Worm (Caenorhabditis elegans) whole organism, late embryonic: ENCODE measurements around the gene gly-5.

Experiments used
- C38D4.7 ChIP-seq: fragments of 200-800 bp; sonication (Bioruptor generic); optimal IDR thresholded peaks from 2 replicates; lab custom pipeline; 2018; ENCODE audit warnings: mild to moderate bottlenecking, missing genetic modification characterization, moderate library complexity, missing compliant biosample characterization
- F13H6.1 ChIP-seq: sonication (generic microtip); optimal IDR thresholded peaks from 2 replicates; lab custom pipeline; 2016; ENCODE audit warnings: missing genetic modification characterization, missing compliant biosample characterization
- K02D7.2 ChIP-seq: sonication (generic microtip); optimal IDR thresholded peaks from 2 replicates; lab custom pipeline; 2017; ENCODE audit warnings: mild to moderate bottlenecking, missing genetic modification characterization, missing compliant biosample characterization
- T23F11.4 ChIP-seq: fragments of 200-800 bp; sonication (Bioruptor generic); optimal IDR thresholded peaks from 2 replicates; lab custom pipeline; 2018; ENCODE audit warnings: mild to moderate bottlenecking, missing genetic modification characterization, missing compliant biosample characterization
- Y22D7AL.16 ChIP-seq: sonication (generic microtip); optimal IDR thresholded peaks from 2 replicates; lab custom pipeline; 2016; ENCODE audit warnings: missing genetic modification characterization, missing compliant biosample characterization
- ahr-1 ChIP-seq: sonication (generic microtip); optimal IDR thresholded peaks from 2 replicates; lab custom pipeline; 2016; ENCODE audit warnings: missing genetic modification characterization, missing compliant biosample characterization
- ama-1 ChIP-seq: fragments of 150-350 bp; optimal IDR thresholded peaks from 2 replicates; lab custom pipeline; 2014
- ceh-19 ChIP-seq: fragments of 200-800 bp; sonication (Bioruptor generic); optimal IDR thresholded peaks from 2 replicates; lab custom pipeline; 2018; ENCODE audit warnings: mild to moderate bottlenecking, missing genetic modification characterization, missing compliant biosample characterization
- ceh-24 ChIP-seq: sonication (generic microtip); optimal IDR thresholded peaks from 2 replicates; lab custom pipeline; 2016; ENCODE audit warnings: mild to moderate bottlenecking, missing genetic modification characterization, missing compliant biosample characterization
- ceh-31 ChIP-seq: sonication (generic microtip); optimal IDR thresholded peaks from 2 replicates; lab custom pipeline; 2016; ENCODE audit warnings: missing genetic modification characterization, missing compliant biosample characterization
- ceh-34 ChIP-seq: sonication (generic microtip); optimal IDR thresholded peaks from 2 replicates; lab custom pipeline; 2016; ENCODE audit warnings: mild to moderate bottlenecking, missing genetic modification characterization, missing compliant biosample characterization
- ceh-6 ChIP-seq: fragments of 200-800 bp; sonication (Bioruptor generic); optimal IDR thresholded peaks from 2 replicates; lab custom pipeline; 2018; ENCODE audit warnings: mild to moderate bottlenecking, missing genetic modification characterization, missing compliant biosample characterization
- che-1 ChIP-seq: sonication (generic microtip); optimal IDR thresholded peaks from 2 replicates; lab custom pipeline; 2016; ENCODE audit warnings: mild to moderate bottlenecking, missing genetic modification characterization, missing compliant biosample characterization
- dve-1 ChIP-seq: sonication (generic microtip); optimal IDR thresholded peaks from 2 replicates; lab custom pipeline; 2017; ENCODE audit warnings: antibody characterized with exemption, mild to moderate bottlenecking, missing genetic modification characterization, missing compliant biosample characterization
- elt-2 ChIP-seq: sonication (generic microtip); optimal IDR thresholded peaks from 2 replicates; lab custom pipeline; 2016; ENCODE audit warnings: missing genetic modification reagents, missing genetic modification characterization, missing compliant biosample characterization
- eyg-1 ChIP-seq: sonication (generic microtip); optimal IDR thresholded peaks from 2 replicates; lab custom pipeline; 2016; ENCODE audit warnings: missing genotype, missing genetic modification characterization, missing compliant biosample characterization
- fax-1 ChIP-seq: sonication (generic microtip); optimal IDR thresholded peaks from 2 replicates; lab custom pipeline; 2016; ENCODE audit warnings: missing genotype, missing genetic modification characterization, missing compliant biosample characterization
- gmeb-2 ChIP-seq: sonication (generic microtip); optimal IDR thresholded peaks from 2 replicates; lab custom pipeline; 2016; ENCODE audit warnings: missing genetic modification characterization, inconsistent platforms, missing compliant biosample characterization
- hlh-30 ChIP-seq: sonication (generic microtip); optimal IDR thresholded peaks from 2 replicates; lab custom pipeline; 2017; ENCODE audit warnings: antibody characterized with exemption, missing genetic modification characterization, missing compliant biosample characterization; ENCODE audit not compliant: insufficient read depth
- hlh-6 ChIP-seq: sonication (generic microtip); optimal IDR thresholded peaks from 2 replicates; lab custom pipeline; 2016; ENCODE audit warnings: missing genotype, missing genetic modification characterization, missing compliant biosample characterization
- hlh-8 ChIP-seq: sonication (generic microtip); optimal IDR thresholded peaks from 2 replicates; lab custom pipeline; 2016; ENCODE audit warnings: missing genotype, missing genetic modification characterization, missing compliant biosample characterization
- lin-11 ChIP-seq: fragments of 200-800 bp; sonication (Bioruptor generic); optimal IDR thresholded peaks from 2 replicates; lab custom pipeline; 2018; ENCODE audit warnings: mild to moderate bottlenecking, missing genetic modification characterization, missing compliant biosample characterization
- nhr-232 ChIP-seq: sonication (generic microtip); optimal IDR thresholded peaks from 2 replicates; lab custom pipeline; 2016; ENCODE audit warnings: missing genetic modification characterization, missing compliant biosample characterization
- npax-4 ChIP-seq: sonication (generic microtip); optimal IDR thresholded peaks from 2 replicates; lab custom pipeline; 2016; ENCODE audit warnings: missing genetic modification characterization, missing compliant biosample characterization
- odd-2 ChIP-seq: sonication (generic microtip); optimal IDR thresholded peaks from 2 replicates; lab custom pipeline; 2017; ENCODE audit warnings: antibody characterized with exemption, mild to moderate bottlenecking, missing genetic modification characterization, missing compliant biosample characterization
- pha-4 ChIP-seq: fragments of 150-350 bp; optimal IDR thresholded peaks from 2 replicates; lab custom pipeline; 2018; ENCODE audit warnings: missing biosample characterization, missing genetic modification reagents, missing genetic modification characterization
- pros-1 ChIP-seq: fragments of 150-350 bp; optimal IDR thresholded peaks from 2 replicates; lab custom pipeline; 2014; ENCODE audit warnings: missing biosample characterization, missing genetic modification reagents, missing genetic modification characterization
- ref-2 ChIP-seq: sonication (generic microtip); optimal IDR thresholded peaks from 2 replicates; lab custom pipeline; 2016; ENCODE audit warnings: missing genetic modification characterization, missing compliant biosample characterization
- rnt-1 ChIP-seq: sonication (generic microtip); optimal IDR thresholded peaks from 2 replicates; lab custom pipeline; 2016; ENCODE audit warnings: missing genetic modification characterization, missing compliant biosample characterization
- sdc-2 ChIP-seq: sonication (generic microtip); optimal IDR thresholded peaks from 2 replicates; lab custom pipeline; 2016; ENCODE audit warnings: missing genotype, missing genetic modification characterization, missing compliant biosample characterization
- sox-2 ChIP-seq: fragments of 200-800 bp; sonication (Bioruptor generic); IDR thresholded peaks from 2 replicates; pipeline ENCODE4 v1.3.6; 2022; ENCODE audit warnings: missing genetic modification reagents, missing genetic modification characterization, missing compliant biosample characterization
- tbx-2 ChIP-seq: sonication (generic microtip); optimal IDR thresholded peaks from 2 replicates; lab custom pipeline; 2016; ENCODE audit warnings: missing genetic modification characterization, missing compliant biosample characterization
- ttx-3 ChIP-seq: sonication (generic microtip); optimal IDR thresholded peaks from 2 replicates; lab custom pipeline; 2016; ENCODE audit warnings: missing genetic modification reagents, missing genetic modification characterization, missing compliant biosample characterization
- unc-55 ChIP-seq: sonication (generic microtip); optimal IDR thresholded peaks from 2 replicates; lab custom pipeline; 2017; ENCODE audit warnings: missing biosample characterization, missing genetic modification reagents, missing genetic modification characterization
- unc-86 ChIP-seq: sonication (generic microtip); optimal IDR thresholded peaks from 2 replicates; lab custom pipeline; 2016; ENCODE audit warnings: missing genetic modification characterization, missing compliant biosample characterization
- ztf-16 ChIP-seq: sonication (generic microtip); optimal IDR thresholded peaks from 2 replicates; lab custom pipeline; 2017; ENCODE audit warnings: missing genetic modification characterization, missing compliant biosample characterization

Gene gly-5

DNA sequence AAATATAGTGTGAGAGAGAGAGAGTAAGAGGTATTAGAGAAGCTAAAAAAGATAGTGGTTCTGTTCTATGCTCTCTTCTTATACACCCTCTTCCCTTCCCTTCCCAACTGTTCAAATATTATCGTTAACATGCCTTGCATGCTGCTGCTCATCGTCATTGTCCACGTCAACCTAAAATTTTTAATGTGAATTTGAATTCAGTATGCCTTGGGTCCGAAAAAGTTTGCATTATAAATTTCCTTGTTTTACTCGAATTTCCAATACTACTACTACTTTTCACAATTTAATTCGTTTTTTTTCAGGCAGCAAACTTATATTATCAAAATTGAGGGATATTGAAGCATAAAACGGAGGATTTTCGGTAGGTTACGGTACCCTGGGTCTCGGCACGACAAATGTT is at the start of gene gly-5:
TSS of gene gly-5 (plus strand) at position 301 of the 400 bp plus-strand sequence.
- TF ChIP-seq hlh-6 (no peak), T23F11.4 (no peak), ceh-34 (no peak), gmeb-2 (tag; lab: Kevin White, UChicago) (no peak), pros-1 (no peak), ceh-19 (no peak), rnt-1 (tag; lab: Kevin White, UChicago) (no peak)

DNA sequence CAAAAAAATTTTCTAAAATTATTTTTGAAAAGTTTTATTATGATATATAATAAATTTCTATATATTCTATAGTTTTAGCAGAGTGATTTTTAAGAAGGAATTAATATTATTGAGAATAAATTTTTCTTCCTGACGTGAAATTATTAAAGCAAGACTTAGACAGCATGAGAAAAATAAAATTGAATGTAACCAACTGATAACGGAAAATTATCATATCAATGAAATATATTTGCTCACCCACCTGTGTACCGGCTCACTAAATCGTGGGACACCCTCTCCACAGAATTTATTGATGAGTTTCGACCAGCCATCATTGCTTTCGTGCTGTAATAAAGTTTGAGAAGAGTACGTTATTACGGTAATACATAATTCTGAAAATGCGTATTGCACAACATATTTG is 47.9 kb upstream of the gly-5 start, which contains the start of gene bre-2:
TSS of gene bre-2 (minus strand) at position 326 of the 400 bp plus-strand sequence.
- peak; percentile 68 for TF ChIP-seq elt-2 (tag; lab: Kevin White, UChicago)
- TF ChIP-seq gmeb-2 (tag; lab: Kevin White, UChicago): no peak
- TF ChIP-seq, all 69 proteins: peak for 1

DNA sequence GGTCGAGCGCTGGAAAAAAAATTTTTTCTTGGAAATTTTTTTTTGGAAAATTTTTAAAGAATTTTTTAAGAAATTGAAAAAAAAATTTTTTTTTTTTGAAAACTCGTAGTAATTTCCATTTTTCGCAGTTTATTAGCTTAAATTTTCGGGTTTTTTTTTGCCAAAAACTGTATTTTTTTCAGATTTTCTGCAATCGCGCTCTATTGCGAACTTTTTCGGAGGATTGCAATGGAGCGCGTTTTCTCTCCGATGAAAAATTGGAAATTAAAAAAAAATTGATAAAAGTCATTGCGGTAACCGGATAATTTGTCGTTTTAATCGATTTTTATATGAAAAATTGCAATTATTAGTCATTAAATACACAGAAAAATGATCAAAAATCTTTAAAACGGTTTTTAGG is 35.4 kb upstream of the gly-5 start:
- no peak for TF ChIP-seq F13H6.1
- no peak for TF ChIP-seq ceh-31
- no peak for TF ChIP-seq pha-4 (tag; lab: Kevin White, UChicago)
- TF ChIP-seq npax-4 (tag; lab: Kevin White, UChicago): no peak
- TF ChIP-seq hlh-30 (tag; lab: Kevin White, UChicago): no peak
- no peak for TF ChIP-seq unc-55 (GFP tag; lab: Kevin White, UChicago)

ce11 chrIII:13152697-13153391 is 34.3 kb upstream of the gly-5 start, which contains the start of gene Y39E4B.10:
Gene Y39E4B.10, minus strand, starts transcription at chrIII:13152858.
- TF ChIP-seq F13H6.1: no peak
- no peak for TF ChIP-seq che-1
- no peak for TF ChIP-seq hlh-8 (tag; lab: Kevin White, UChicago)
- TF ChIP-seq dve-1 (tag; lab: Kevin White, UChicago): no peak
- TF ChIP-seq sox-2 (GFP tag; lab: Robert Waterston, UW): no peak
- TF ChIP-seq ztf-16 (tag; lab: Kevin White, UChicago): no peak
- no peak for TF ChIP-seq Y22D7AL.16 (tag; lab: Kevin White, UChicago)
- TF ChIP-seq ama-1 (lab: Kevin White, UChicago): no peak
- TF ChIP-seq ref-2 (tag; lab: Kevin White, UChicago): no peak
- TF ChIP-seq gmeb-2 (tag; lab: Kevin White, UChicago): no peak
- TF ChIP-seq ceh-6: no peak
- TF ChIP-seq odd-2 (tag; lab: Kevin White, UChicago): no peak
- TF ChIP-seq elt-2 (tag; lab: Kevin White, UChicago): no peak
- no peak for TF ChIP-seq C38D4.7 (GFP tag; lab: Kevin White, UChicago)
- TF ChIP-seq eyg-1 (tag; lab: Kevin White, UChicago): no peak
- no peak for TF ChIP-seq fax-1 (tag; lab: Kevin White, UChicago)
- no peak for TF ChIP-seq lin-11 (tag; lab: Kevin White, UChicago)
- TF ChIP-seq pros-1: no peak

- TF ChIP-seq K02D7.2 (tag; lab: Kevin White, UChicago) (no peak), ahr-1 (tag; lab: Kevin White, UChicago) (no peak), ztf-16 (tag; lab: Kevin White, UChicago) (no peak), nhr-232 (tag; lab: Kevin White, UChicago) (no peak), hlh-8 (tag; lab: Kevin White, UChicago) (no peak), ceh-19 (no peak), ceh-24 (no peak), sdc-2 (tag; lab: Kevin White, UChicago) (no peak), ceh-31 (no peak), F13H6.1 (no peak), unc-86 (tag; lab: Kevin White, UChicago) (no peak), C38D4.7 (GFP tag; lab: Kevin White, UChicago) (no peak), che-1 (no peak), fax-1 (tag; lab: Kevin White, UChicago) (no peak), tbx-2 (tag; lab: Kevin White, UChicago) (no peak), ttx-3 (tag; lab: Kevin White, UChicago) (no peak), ceh-34 (no peak), sox-2 (GFP tag; lab: Robert Waterston, UW) (no peak), eyg-1 (tag; lab: Kevin White, UChicago) (no peak)
Observed at ce11 chrIII:13153517-13153916, 33.7 kb upstream of the gly-5 start, which contains the start of gene abce-1. Gene abce-1, plus strand, starts transcription at chrIII:13153817.
